Fruit fly (Drosophila melanogaster): ENCODE results near the gene Mdh2.

The Mdh2 gene

DNA sequence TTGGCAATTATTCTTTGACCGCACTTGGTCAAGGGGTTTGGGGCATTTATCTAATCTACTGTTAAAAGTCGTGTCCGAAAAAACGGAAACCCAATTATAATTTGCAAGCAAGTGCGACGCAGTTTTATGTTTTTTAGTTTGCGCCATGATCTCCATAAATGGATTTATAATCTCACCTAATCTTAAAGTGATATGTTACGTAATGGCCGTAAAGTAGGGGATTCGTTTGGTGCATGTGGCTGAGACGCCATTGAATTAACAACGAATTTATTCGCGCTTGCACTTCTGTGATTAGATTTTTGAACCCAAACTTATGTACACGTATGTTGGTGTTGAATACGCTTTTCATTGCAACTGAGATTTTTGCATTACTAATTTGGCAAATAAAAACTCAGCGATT is 50.5 kb downstream of the Mdh2 start:
- TF ChIP-seq CTCF (optimal IDR thresholded peaks at IDR 0.05) (no peak), CG8478 (optimal IDR thresholded peaks at IDR 0.05) (no peak)

DNA sequence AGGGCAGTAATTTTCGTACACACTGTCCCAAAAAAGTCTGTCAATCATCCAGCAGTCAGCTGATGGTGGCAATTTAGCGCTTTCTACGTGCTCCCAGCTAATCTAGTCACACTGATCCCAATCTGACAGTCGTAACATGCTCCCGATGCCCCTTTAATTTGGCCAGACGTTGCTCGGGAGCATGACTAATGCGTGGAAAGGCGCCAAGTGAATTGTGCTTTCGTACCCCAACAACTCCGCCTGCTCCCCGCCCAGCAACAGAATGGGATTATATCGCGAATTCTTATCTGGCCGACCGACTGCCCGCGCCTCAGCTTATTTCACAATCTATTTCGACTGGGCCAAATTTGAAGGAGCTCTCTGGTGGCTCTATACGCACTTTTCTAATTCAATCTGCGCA is 51.2 kb downstream of the Mdh2 start:
- TF ChIP-seq CG8478 (optimal IDR thresholded peaks at IDR 0.05), result no peak

Data from S2 (cell line).